Worm (Caenorhabditis elegans) whole organism, L3 larva: ENCODE data around the gene cutl-29.
A peak's percentile ranks its signal among the peaks of the same experiment; 100 is the strongest.

ENCODE experiments used
- R02D3.7 ChIP-seq: fragments of 150-350 bp; optimal IDR thresholded peaks from 2 replicates; lab custom pipeline; 2014; ENCODE audit warnings: missing biosample characterization, missing genetic modification characterization
- aly-2 ChIP-seq: fragments of 150-350 bp; optimal IDR thresholded peaks from 2 replicates; lab custom pipeline; 2014; ENCODE audit warnings: missing biosample characterization, missing genetic modification characterization
- ama-1 ChIP-seq: fragments of 150-350 bp; optimal IDR thresholded peaks from 2 replicates; lab custom pipeline; 2018
- ceh-16 ChIP-seq: sonication (generic microtip); optimal IDR thresholded peaks from 2 replicates; lab custom pipeline; 2017; ENCODE audit warnings: missing biosample characterization, missing genetic modification characterization
- ceh-28 ChIP-seq: fragments of 150-350 bp; optimal IDR thresholded peaks from 2 replicates; lab custom pipeline; 2014; ENCODE audit warnings: missing biosample characterization, missing genetic modification reagents, missing genetic modification characterization
- ceh-82 ChIP-seq: fragments of 150-350 bp; optimal IDR thresholded peaks from 2 replicates; lab custom pipeline; 2014; ENCODE audit warnings: missing biosample characterization, missing genetic modification characterization
- ceh-9 ChIP-seq: sonication (generic microtip); optimal IDR thresholded peaks from 2 replicates; lab custom pipeline; 2018; ENCODE audit warnings: missing biosample characterization, missing genetic modification characterization
- daf-12 ChIP-seq: fragments of 150-350 bp; optimal IDR thresholded peaks from 2 replicates; lab custom pipeline; 2014; ENCODE audit warnings: missing biosample characterization, missing genetic modification reagents, missing genetic modification characterization
- egl-5 ChIP-seq: fragments of 150-350 bp; optimal IDR thresholded peaks from 2 replicates; lab custom pipeline; 2017; ENCODE audit warnings: missing biosample characterization, missing genetic modification reagents, missing genetic modification characterization, inconsistent platforms
- elt-1 ChIP-seq: fragments of 150-350 bp; optimal IDR thresholded peaks from 2 replicates; lab custom pipeline; 2014; ENCODE audit warnings: missing biosample characterization, missing genetic modification characterization
- elt-2 ChIP-seq: sonication (generic microtip); optimal IDR thresholded peaks from 2 replicates; lab custom pipeline; 2016; ENCODE audit warnings: missing genetic modification reagents, mild to moderate bottlenecking, missing genetic modification characterization, missing compliant biosample characterization
- elt-3 ChIP-seq, 3 experiments: fragments of 150-350 bp in 1 of 3; sonication (generic microtip) in 2 of 3; optimal IDR thresholded peaks; 2 replicates in 2 of 3; 4 replicates in 1 of 3; lab custom pipeline; 2014 to 2017; ENCODE audit warnings: missing biosample characterization in 3 of 3, missing genetic modification characterization in 3 of 3
- eor-1 ChIP-seq, 2 experiments: fragments of 150-350 bp; optimal IDR thresholded peaks; 2 replicates each; lab custom pipeline; 2014 to 2018; ENCODE audit warnings: missing biosample characterization in 2 of 2, missing genetic modification characterization in 2 of 2
- fkh-10 ChIP-seq: sonication (generic microtip); optimal IDR thresholded peaks from 2 replicates; lab custom pipeline; 2017; ENCODE audit warnings: missing biosample characterization, missing genetic modification reagents, missing genetic modification characterization
- fkh-2 ChIP-seq: fragments of 150-350 bp; optimal IDR thresholded peaks from 2 replicates; lab custom pipeline; 2014; ENCODE audit warnings: missing biosample characterization, missing genetic modification reagents, missing genetic modification characterization
- fos-1 ChIP-seq: fragments of 150-350 bp; optimal IDR thresholded peaks from 2 replicates; lab custom pipeline; 2014; ENCODE audit warnings: missing biosample characterization, missing genetic modification characterization
- hmg-11 ChIP-seq: sonication (generic microtip); optimal IDR thresholded peaks from 2 replicates; lab custom pipeline; 2016; ENCODE audit warnings: missing genetic modification characterization, missing compliant biosample characterization
- jun-1 ChIP-seq: fragments of 150-350 bp; optimal IDR thresholded peaks from 2 replicates; lab custom pipeline; 2014; ENCODE audit warnings: missing biosample characterization, missing genetic modification reagents, missing genetic modification characterization
- lin-39 ChIP-seq: fragments of 150-350 bp; optimal IDR thresholded peaks from 2 replicates; lab custom pipeline; 2018; ENCODE audit warnings: missing biosample characterization, missing genetic modification reagents, missing genetic modification characterization
- mdl-1 ChIP-seq: fragments of 150-350 bp; optimal IDR thresholded peaks from 2 replicates; lab custom pipeline; 2014; ENCODE audit warnings: missing biosample characterization, missing genetic modification characterization
- mml-1 ChIP-seq: fragments of 150-350 bp; sonication (generic microtip); optimal IDR thresholded peaks from 3 replicates; lab custom pipeline; 2014; ENCODE audit warnings: missing biosample characterization, missing genetic modification characterization
- nfya-1 ChIP-seq: sonication (generic microtip); optimal IDR thresholded peaks from 2 replicates; lab custom pipeline; 2017; ENCODE audit warnings: missing genetic modification characterization, mild to moderate bottlenecking, missing compliant biosample characterization, antibody characterized with exemption, moderate library complexity; ENCODE audit not compliant: insufficient read depth
- nhr-11 ChIP-seq: fragments of 150-350 bp; optimal IDR thresholded peaks from 2 replicates; lab custom pipeline; 2014; ENCODE audit warnings: missing biosample characterization, missing genetic modification characterization
- nhr-12 ChIP-seq: fragments of 150-350 bp; optimal IDR thresholded peaks from 2 replicates; lab custom pipeline; 2014; ENCODE audit warnings: missing biosample characterization, missing genetic modification characterization
- nhr-237 ChIP-seq: fragments of 150-350 bp; optimal IDR thresholded peaks from 2 replicates; lab custom pipeline; 2014; ENCODE audit warnings: missing biosample characterization, missing genetic modification characterization
- nhr-25 ChIP-seq: sonication (generic microtip); optimal IDR thresholded peaks from 2 replicates; lab custom pipeline; 2017; ENCODE audit warnings: missing biosample characterization, missing genetic modification characterization
- nhr-28 ChIP-seq: fragments of 150-350 bp; optimal IDR thresholded peaks from 2 replicates; lab custom pipeline; 2014; ENCODE audit warnings: missing biosample characterization, missing genetic modification characterization
- nhr-43 ChIP-seq: sonication (generic microtip); optimal IDR thresholded peaks from 2 replicates; lab custom pipeline; 2016; ENCODE audit warnings: mild to moderate bottlenecking, missing genetic modification characterization, missing compliant biosample characterization; ENCODE audit not compliant: poor library complexity, severe bottlenecking
- nhr-67 ChIP-seq: fragments of 150-350 bp; optimal IDR thresholded peaks from 2 replicates; lab custom pipeline; 2014; ENCODE audit warnings: missing biosample characterization, missing genetic modification characterization
- nhr-76 ChIP-seq: fragments of 150-350 bp; sonication (generic microtip); optimal IDR thresholded peaks from 5 replicates; lab custom pipeline; 2014; ENCODE audit warnings: missing biosample characterization, missing genetic modification characterization
- nhr-77 ChIP-seq: fragments of 150-350 bp; optimal IDR thresholded peaks from 2 replicates; lab custom pipeline; 2014; ENCODE audit warnings: missing biosample characterization, missing genetic modification characterization
- pha-4 ChIP-seq: fragments of 150-350 bp; optimal IDR thresholded peaks from 2 replicates; lab custom pipeline; 2014; ENCODE audit warnings: missing biosample characterization, missing genetic modification reagents, missing genetic modification characterization
- pqm-1 ChIP-seq: fragments of 150-350 bp; optimal IDR thresholded peaks from 2 replicates; lab custom pipeline; 2017; ENCODE audit warnings: missing biosample characterization, missing genetic modification characterization, inconsistent platforms
- sea-2 ChIP-seq: fragments of 150-350 bp; sonication (generic microtip); optimal IDR thresholded peaks from 4 replicates; lab custom pipeline; 2014; ENCODE audit warnings: missing biosample characterization, missing genetic modification reagents, missing genetic modification characterization
- skn-1 ChIP-seq: fragments of 150-350 bp; optimal IDR thresholded peaks from 2 replicates; lab custom pipeline; 2014; ENCODE audit warnings: missing biosample characterization, missing genetic modification characterization
- snpc-4 ChIP-seq: fragments of 150-350 bp; optimal IDR thresholded peaks from 2 replicates; lab custom pipeline; 2014; ENCODE audit warnings: missing biosample characterization, missing genetic modification characterization
- tbx-2 ChIP-seq: sonication (generic microtip); optimal IDR thresholded peaks from 2 replicates; lab custom pipeline; 2016; ENCODE audit warnings: mild to moderate bottlenecking, missing genetic modification characterization, missing compliant biosample characterization
- unc-62 ChIP-seq: fragments of 150-350 bp; sonication (generic microtip); optimal IDR thresholded peaks from 4 replicates; lab custom pipeline; 2014; ENCODE audit warnings: missing biosample characterization, missing genetic modification reagents, missing genetic modification characterization
- zag-1 ChIP-seq: fragments of 150-350 bp; optimal IDR thresholded peaks from 2 replicates; lab custom pipeline; 2014; ENCODE audit warnings: missing biosample characterization, missing genetic modification characterization
- ztf-11 ChIP-seq: fragments of 150-350 bp; optimal IDR thresholded peaks from 2 replicates; lab custom pipeline; 2014; ENCODE audit warnings: missing biosample characterization, missing genetic modification characterization
- ztf-4 ChIP-seq: fragments of 150-350 bp; optimal IDR thresholded peaks from 2 replicates; lab custom pipeline; 2014; ENCODE audit warnings: missing biosample characterization, missing genetic modification characterization

cutl-29 gene

ce11 chrX:8276333-8276732 is 5.5 kb upstream of the cutl-29 start:
- TF ChIP-seq elt-1 (no peak), nhr-76 (tag; lab: Kevin White, UChicago) (no peak), hmg-11 (tag; lab: Kevin White, UChicago) (peak; percentile 42), nfya-1 (peak; percentile 60), nhr-43 (tag; lab: Kevin White, UChicago) (no peak), pha-4 (peak; percentile 9), pqm-1 (no peak)

- no peak for TF ChIP-seq nhr-25 (tag; lab: Kevin White, UChicago)
- no peak for TF ChIP-seq nhr-76 (tag; lab: Kevin White, UChicago)
- no peak for TF ChIP-seq unc-62
- no peak for TF ChIP-seq lin-39 (tag; lab: Kevin White, UChicago)
- no peak for TF ChIP-seq jun-1 (tag; lab: Kevin White, UChicago)
- no peak for TF ChIP-seq snpc-4 (tag; lab: Kevin White, UChicago)
- TF ChIP-seq ztf-4: no peak
- TF ChIP-seq nhr-43 (tag; lab: Kevin White, UChicago): no peak
- TF ChIP-seq mml-1: no peak
- no peak for TF ChIP-seq ama-1 (lab: Kevin White, UChicago)
- no peak for TF ChIP-seq ceh-28 (tag; lab: Kevin White, UChicago)
- TF ChIP-seq ceh-82 (tag; lab: Kevin White, UChicago): no peak
- TF ChIP-seq fos-1 (tag; lab: Kevin White, UChicago): no peak
- TF ChIP-seq ceh-9 (tag; lab: Kevin White, UChicago): no peak
- TF ChIP-seq elt-1: no peak
Observed at ce11 chrX:8274869-8275268, 4.0 kb upstream of the cutl-29 start, which contains the start of gene ksr-1. Gene ksr-1, plus strand, starts transcription at chrX:8275169.

- TF ChIP-seq snpc-4 (tag; lab: Kevin White, UChicago): no peak
- peak; percentile 35 for TF ChIP-seq pha-4
- TF ChIP-seq unc-62: no peak
- TF ChIP-seq nhr-77 (tag; lab: Kevin White, UChicago): no peak
- no peak for TF ChIP-seq mdl-1
- TF ChIP-seq lin-39 (tag; lab: Kevin White, UChicago): no peak
- TF ChIP-seq nhr-43 (tag; lab: Kevin White, UChicago): no peak
- TF ChIP-seq ceh-16 (tag; lab: Kevin White, UChicago): no peak
- TF ChIP-seq nhr-11: no peak
Observed at ce11 chrX:8273496-8273895, 2.7 kb upstream of the cutl-29 start.

ce11 chrX:8268083-8268482 is 2.7 kb downstream of the cutl-29 start:
- TF ChIP-seq elt-2 (tag; lab: Kevin White, UChicago): no peak
- TF ChIP-seq jun-1 (tag; lab: Kevin White, UChicago): no peak
- no peak for TF ChIP-seq lin-39 (tag; lab: Kevin White, UChicago)
- no peak for TF ChIP-seq unc-62
- TF ChIP-seq nhr-11: no peak
- no peak for TF ChIP-seq zag-1 (tag; lab: Kevin White, UChicago)
- TF ChIP-seq fkh-2 (tag; lab: Kevin White, UChicago): no peak
- no peak for TF ChIP-seq eor-1 (tag; optimal IDR thresholded peaks at IDR 0.05; lab: Kevin White, UChicago)
- no peak for TF ChIP-seq tbx-2 (tag; lab: Kevin White, UChicago)
- TF ChIP-seq elt-1: no peak
- TF ChIP-seq daf-12 (tag; lab: Kevin White, UChicago): no peak
- TF ChIP-seq nhr-43 (tag; lab: Kevin White, UChicago): no peak
- TF ChIP-seq sea-2 (GFP tag; lab: Kevin White, UChicago): no peak
- no peak for TF ChIP-seq ztf-11
- TF ChIP-seq aly-2: no peak
- no peak for TF ChIP-seq elt-3 (tag; optimal IDR thresholded peaks at IDR 0.05; lab: Kevin White, UChicago)
- TF ChIP-seq R02D3.7 (tag; lab: Kevin White, UChicago): no peak

- no peak for TF ChIP-seq mml-1
- TF ChIP-seq R02D3.7 (tag; lab: Kevin White, UChicago): no peak
- TF ChIP-seq fkh-2 (tag; lab: Kevin White, UChicago): no peak
- no peak for TF ChIP-seq nhr-237 (tag; lab: Kevin White, UChicago)
- TF ChIP-seq pqm-1: no peak
- no peak for TF ChIP-seq nhr-12
- no peak for TF ChIP-seq nfya-1
- TF ChIP-seq hmg-11 (tag; lab: Kevin White, UChicago): no peak
- TF ChIP-seq egl-5 (tag; lab: Kevin White, UChicago): no peak
- TF ChIP-seq jun-1 (tag; lab: Kevin White, UChicago): no peak
- TF ChIP-seq nhr-67 (tag; lab: Kevin White, UChicago): no peak
- no peak for TF ChIP-seq fkh-10 (GFP tag; lab: Kevin White, UChicago)
- no peak for TF ChIP-seq ztf-11
- TF ChIP-seq elt-3 (tag; optimal IDR thresholded peaks at IDR 0.05; lab: Kevin White, UChicago): no peak
- no peak for TF ChIP-seq fos-1 (tag; lab: Kevin White, UChicago)
- no peak for TF ChIP-seq skn-1 (tag; lab: Kevin White, UChicago)
- no peak for TF ChIP-seq elt-2 (tag; lab: Kevin White, UChicago)
- TF ChIP-seq nhr-28 (tag; lab: Kevin White, UChicago): no peak
- no peak for TF ChIP-seq ceh-9 (tag; lab: Kevin White, UChicago)
- no peak for TF ChIP-seq snpc-4 (tag; lab: Kevin White, UChicago)
Observed at ce11 chrX:8262734-8263133, 8.1 kb downstream of the cutl-29 start.
